Worm (Caenorhabditis elegans) whole organism, young adult: ENCODE results near the gene F48E8.3.

Source experiments
- B0035.1 ChIP-seq: sonication (generic microtip); optimal IDR thresholded peaks from 2 replicates; lab custom pipeline; 2016; ENCODE audit warnings: missing genetic modification characterization, mild to moderate bottlenecking, missing compliant biosample characterization, missing genotype, missing genetic modification reagents
- B0261.1 ChIP-seq: sonication (generic microtip); optimal IDR thresholded peaks from 2 replicates; lab custom pipeline; 2016; ENCODE audit warnings: mild to moderate bottlenecking, missing genetic modification characterization, moderate library complexity, missing compliant biosample characterization
- C06A6.2 ChIP-seq: fragments of 200-800 bp; sonication (Bioruptor generic); conservative IDR thresholded peaks from 2 replicates; pipeline ENCODE4 v1.3.6; 2022; ENCODE audit warnings: missing genetic modification characterization, missing compliant biosample characterization
- F23B12.7 ChIP-seq: sonication (generic microtip); optimal IDR thresholded peaks from 2 replicates; lab custom pipeline; 2017; ENCODE audit warnings: missing genetic modification characterization, mild to moderate bottlenecking, missing compliant biosample characterization, antibody characterized with exemption, moderate library complexity; ENCODE audit not compliant: insufficient read depth
- F33H1.4 ChIP-seq: fragments of 200-800 bp; sonication (Bioruptor generic); IDR thresholded peaks from 2 replicates; pipeline ENCODE4 v1.3.6; 2022; ENCODE audit warnings: missing genetic modification reagents, missing genetic modification characterization, missing compliant biosample characterization
- F37B4.10 ChIP-seq: fragments of 200-800 bp; sonication (Bioruptor generic); IDR thresholded peaks from 2 replicates; pipeline ENCODE4 v1.3.6; 2022; ENCODE audit warnings: missing genetic modification characterization, missing compliant biosample characterization
- F52B5.7 ChIP-seq: sonication (generic microtip); optimal IDR thresholded peaks from 2 replicates; lab custom pipeline; 2016; ENCODE audit warnings: mild to moderate bottlenecking, missing genetic modification characterization, missing compliant biosample characterization
- F55B11.4 ChIP-seq: sonication (generic microtip); optimal IDR thresholded peaks from 2 replicates; lab custom pipeline; 2016; ENCODE audit warnings: missing compliant biosample characterization, missing genetic modification characterization, borderline replicate concordance; ENCODE audit not compliant: insufficient read depth
- K11D2.4 ChIP-seq: fragments of 200-800 bp; sonication (Bioruptor generic); IDR thresholded peaks from 2 replicates; pipeline ENCODE4 v1.3.6; 2022; ENCODE audit warnings: missing genetic modification reagents, missing genetic modification characterization, missing compliant biosample characterization
- T26A5.8 ChIP-seq: sonication (generic microtip); optimal IDR thresholded peaks from 2 replicates; lab custom pipeline; 2016; ENCODE audit warnings: missing genetic modification characterization, missing compliant biosample characterization
- Y95B8A.8 ChIP-seq: fragments of 200-800 bp; sonication (Bioruptor generic); IDR thresholded peaks from 2 replicates; pipeline ENCODE4 v1.3.6; 2022; ENCODE audit warnings: missing genetic modification reagents, missing genetic modification characterization, missing compliant biosample characterization
- ama-1 ChIP-seq, 3 experiments: fragments of 150-350 bp in 1 of 3; sonication (generic microtip) in 2 of 3; optimal IDR thresholded peaks; 2 replicates each; lab custom pipeline; 2014 to 2018; ENCODE audit warnings: missing biosample characterization in 2 of 3, missing genetic modification characterization in 2 of 3, missing genetic modification reagents in 2 of 3
- aptf-3 ChIP-seq: fragments of 200-800 bp; sonication (Bioruptor generic); IDR thresholded peaks from 2 replicates; pipeline ENCODE4 v1.3.6; 2022; ENCODE audit warnings: missing genetic modification characterization, missing compliant biosample characterization
- athp-1 ChIP-seq: sonication (generic microtip); optimal IDR thresholded peaks from 2 replicates; lab custom pipeline; 2017; ENCODE audit warnings: mild to moderate bottlenecking, missing genetic modification characterization, missing compliant biosample characterization
- attf-5 ChIP-seq: fragments of 200-800 bp; sonication (Bioruptor generic); optimal IDR thresholded peaks from 2 replicates; lab custom pipeline; 2018; ENCODE audit warnings: mild to moderate bottlenecking, missing genetic modification characterization, missing compliant biosample characterization
- ceh-100 ChIP-seq: fragments of 200-800 bp; sonication (Bioruptor generic); IDR thresholded peaks from 2 replicates; pipeline ENCODE4 v1.3.6; 2022; ENCODE audit warnings: missing genetic modification reagents, missing genetic modification characterization, missing compliant biosample characterization
- chd-7 ChIP-seq: sonication (generic microtip); optimal IDR thresholded peaks from 2 replicates; lab custom pipeline; 2016; ENCODE audit warnings: mild to moderate bottlenecking, missing genetic modification characterization, moderate library complexity, missing compliant biosample characterization
- dpl-1 ChIP-seq: fragments of 150-350 bp; optimal IDR thresholded peaks from 2 replicates; lab custom pipeline; 2014; ENCODE audit warnings: missing biosample characterization, missing genetic modification reagents, missing genetic modification characterization
- egrh-3 ChIP-seq: fragments of 200-800 bp; sonication (Bioruptor generic); IDR thresholded peaks from 2 replicates; pipeline ENCODE4 v1.3.6; 2022; ENCODE audit warnings: missing genetic modification reagents, missing genetic modification characterization, missing compliant biosample characterization
- ekl-4 ChIP-seq: fragments of 200-800 bp; sonication (Bioruptor generic); IDR thresholded peaks from 2 replicates; pipeline ENCODE4 v1.3.6; 2022; ENCODE audit warnings: missing genetic modification reagents, missing genetic modification characterization, missing compliant biosample characterization
- ets-4 ChIP-seq: fragments of 200-800 bp; sonication (Bioruptor generic); optimal IDR thresholded peaks from 2 replicates; lab custom pipeline; 2018; ENCODE audit warnings: mild to moderate bottlenecking, missing genetic modification characterization, missing compliant biosample characterization
- gei-17 ChIP-seq: fragments of 200-800 bp; sonication (Bioruptor generic); optimal IDR thresholded peaks from 2 replicates; lab custom pipeline; 2018; ENCODE audit warnings: mild to moderate bottlenecking, missing genetic modification characterization, missing compliant biosample characterization
- hlh-12 ChIP-seq: sonication (generic microtip); optimal IDR thresholded peaks from 2 replicates; lab custom pipeline; 2016; ENCODE audit warnings: missing genetic modification characterization, missing compliant biosample characterization
- hmg-1.2 ChIP-seq: fragments of 200-800 bp; sonication (Bioruptor generic); IDR thresholded peaks from 2 replicates; pipeline ENCODE4 v1.3.6; 2022; ENCODE audit warnings: missing genetic modification reagents, missing genetic modification characterization, missing compliant biosample characterization
- lag-1 ChIP-seq: fragments of 200-800 bp; sonication (Bioruptor generic); IDR thresholded peaks from 2 replicates; pipeline ENCODE4 v1.3.6; 2022; ENCODE audit warnings: missing genetic modification reagents, missing genetic modification characterization, missing compliant biosample characterization
- let-526 ChIP-seq: fragments of 200-800 bp; sonication (Bioruptor generic); IDR thresholded peaks from 2 replicates; pipeline ENCODE4 v1.3.6; 2022; ENCODE audit warnings: missing genetic modification reagents, missing genetic modification characterization, missing compliant biosample characterization
- lin-26 ChIP-seq: fragments of 200-800 bp; sonication (Bioruptor generic); IDR thresholded peaks from 2 replicates; pipeline ENCODE4 v1.3.6; 2022; ENCODE audit warnings: missing genetic modification reagents, missing genetic modification characterization, missing compliant biosample characterization
- lin-35 ChIP-seq, 3 experiments: fragments of 150-350 bp in 2 of 3; sonication (generic microtip) in 1 of 3; optimal IDR thresholded peaks; 2 replicates each; lab custom pipeline; 2014 to 2018; ENCODE audit warnings: missing biosample characterization in 3 of 3, missing genetic modification characterization in 3 of 3, missing genetic modification reagents in 3 of 3
- lin-40 ChIP-seq: sonication (generic microtip); optimal IDR thresholded peaks from 2 replicates; lab custom pipeline; 2016; ENCODE audit warnings: missing genetic modification characterization, mild to moderate bottlenecking, missing compliant biosample characterization, missing genotype, missing genetic modification reagents
- lin-54 ChIP-seq: fragments of 200-800 bp; sonication (Bioruptor generic); optimal IDR thresholded peaks from 2 replicates; lab custom pipeline; 2018; ENCODE audit warnings: mild to moderate bottlenecking, missing genetic modification characterization, missing compliant biosample characterization
- lsy-27 ChIP-seq: sonication (generic microtip); optimal IDR thresholded peaks from 2 replicates; lab custom pipeline; 2017; ENCODE audit warnings: missing genetic modification characterization, mild to moderate bottlenecking, missing compliant biosample characterization, antibody characterized with exemption, missing genotype, borderline replicate concordance; ENCODE audit not compliant: insufficient read depth
- madf-10 ChIP-seq: sonication (generic microtip); optimal IDR thresholded peaks from 2 replicates; lab custom pipeline; 2016; ENCODE audit warnings: mild to moderate bottlenecking, missing genetic modification characterization, missing compliant biosample characterization
- madf-6 ChIP-seq: fragments of 200-800 bp; sonication (Bioruptor generic); IDR thresholded peaks from 2 replicates; pipeline ENCODE4 v1.3.6; 2022; ENCODE audit warnings: missing genetic modification reagents, missing genetic modification characterization, missing compliant biosample characterization
- nfya-1 ChIP-seq: sonication (generic microtip); optimal IDR thresholded peaks from 2 replicates; lab custom pipeline; 2017; ENCODE audit warnings: antibody characterized with exemption, missing compliant biosample characterization, missing genetic modification characterization, borderline replicate concordance; ENCODE audit not compliant: insufficient read depth
- nfya-2 ChIP-seq: fragments of 200-800 bp; sonication (Bioruptor generic); IDR thresholded peaks from 2 replicates; pipeline ENCODE4 v1.3.6; 2022; ENCODE audit warnings: missing genetic modification reagents, missing genetic modification characterization, missing compliant biosample characterization
- nhr-120 ChIP-seq: fragments of 200-800 bp; sonication (Bioruptor generic); IDR thresholded peaks from 2 replicates; pipeline ENCODE4 v1.3.6; 2022; ENCODE audit warnings: missing genetic modification characterization, missing compliant biosample characterization
- nhr-80 ChIP-seq: sonication (generic microtip); optimal IDR thresholded peaks from 2 replicates; lab custom pipeline; 2016; ENCODE audit warnings: missing genetic modification characterization, missing compliant biosample characterization
- rcor-1 ChIP-seq: fragments of 200-800 bp; sonication (Bioruptor generic); IDR thresholded peaks from 2 replicates; pipeline ENCODE4 v1.3.6; 2022; ENCODE audit warnings: missing genetic modification reagents, missing genetic modification characterization, missing compliant biosample characterization
- sdz-38 ChIP-seq: sonication (generic microtip); optimal IDR thresholded peaks from 2 replicates; lab custom pipeline; 2016; ENCODE audit warnings: missing genotype, missing genetic modification characterization, missing compliant biosample characterization
- snpc-4 ChIP-seq, 5 experiments: fragments of 150-350 bp in 1 of 5; sonication (generic microtip) in 4 of 5; optimal IDR thresholded peaks; 2 replicates each; lab custom pipeline; 2014 to 2018; ENCODE audit warnings: missing genetic modification characterization in 5 of 5, missing biosample characterization in 3 of 5, antibody characterized with exemption in 2 of 5, mild to moderate bottlenecking in 2 of 5, missing compliant biosample characterization in 2 of 5, missing genotype in 2 of 5, moderate library complexity in 2 of 5, missing genetic modification reagents in 1 of 5
- tbx-9 ChIP-seq: sonication (generic microtip); optimal IDR thresholded peaks from 2 replicates; lab custom pipeline; 2016; ENCODE audit warnings: borderline replicate concordance, missing genetic modification characterization, inconsistent platforms, missing compliant biosample characterization
- unc-62 ChIP-seq: fragments of 150-350 bp; optimal IDR thresholded peaks from 2 replicates; lab custom pipeline; 2014; ENCODE audit warnings: missing biosample characterization, missing genetic modification reagents, missing genetic modification characterization
- ztf-25 ChIP-seq: fragments of 200-800 bp; sonication (Bioruptor generic); IDR thresholded peaks from 2 replicates; pipeline ENCODE4 v1.3.6; 2022; ENCODE audit warnings: missing genetic modification reagents, missing genetic modification characterization, missing compliant biosample characterization
- ztf-28 ChIP-seq: fragments of 200-800 bp; sonication (Bioruptor generic); IDR thresholded peaks from 2 replicates; pipeline ENCODE4 v1.3.6; 2022; ENCODE audit warnings: missing genetic modification reagents, missing genetic modification characterization, missing compliant biosample characterization

Gene F48E8.3

ce11 chrIII:5438064-5438463, 23.1 kb upstream of the F48E8.3 start:
- TF ChIP-seq ceh-100 (GFP tag; lab: Robert Waterston, UW) (no peak), nhr-80 (tag; lab: Kevin White, UChicago) (peak; percentile 67), ztf-28 (GFP tag; lab: Robert Waterston, UW) (0 out of 2 replicates have a peak, but pooled peaks have one; percentile 4)

- no peak for TF ChIP-seq athp-1 (tag; lab: Kevin White, UChicago)
- TF ChIP-seq aptf-3 (GFP tag; lab: Robert Waterston, UW) = no peak
- no peak for TF ChIP-seq madf-10 (tag; lab: Kevin White, UChicago)
- TF ChIP-seq lin-40 (tag; lab: Kevin White, UChicago) = no peak
- TF ChIP-seq B0035.1 (tag; lab: Kevin White, UChicago) = no peak
- no peak for TF ChIP-seq attf-5
- no peak for TF ChIP-seq B0261.1
- TF ChIP-seq ceh-100 (GFP tag; lab: Robert Waterston, UW) = no peak
- no peak for TF ChIP-seq rcor-1
- TF ChIP-seq unc-62 (GFP tag; lab: Kevin White, UChicago) = no peak
- no peak for TF ChIP-seq F33H1.4 (GFP tag; lab: Robert Waterston, UW)
- TF ChIP-seq F52B5.7 (tag; lab: Kevin White, UChicago) = no peak
- no peak for TF ChIP-seq snpc-4 (GFP tag; optimal IDR thresholded peaks at IDR 0.05; lab: Kevin White, UChicago)
- TF ChIP-seq snpc-4 (tag; optimal IDR thresholded peaks at IDR 0.05; lab: Kevin White, UChicago) = no peak
- TF ChIP-seq F55B11.4 (tag; lab: Kevin White, UChicago) = no peak
- no peak for TF ChIP-seq lag-1
- no peak for TF ChIP-seq T26A5.8 (tag; lab: Kevin White, UChicago)
Measured at ce11 chrIII:5440540-5440939, 20.6 kb upstream of the F48E8.3 start, which contains the start of gene W03A5.6. TSS of gene W03A5.6 (minus strand) at chrIII:5440640.

ce11 chrIII:5442711-5443253, 18.4 kb upstream of the F48E8.3 start, which contains the start of the genes T24G10.2 and disl-2:
TSS of gene T24G10.2 (minus strand) at chrIII:5442761.
TSS of gene disl-2 (plus strand) at chrIII:5443167.
- TF ChIP-seq madf-6 (no peak), F37B4.10 (GFP tag; lab: Robert Waterston, UW) (no peak), lin-26 (no peak), lsy-27 (tag; lab: Kevin White, UChicago) (no peak), hmg-1.2 (no peak; the same call in 1 of the 2 replicates), chd-7 (tag; lab: Kevin White, UChicago) (no peak), nfya-2 (GFP tag; lab: Robert Waterston, UW) (no peak), ceh-100 (GFP tag; lab: Robert Waterston, UW) (no peak), nfya-1 (no peak), unc-62 (GFP tag; lab: Kevin White, UChicago) (no peak), madf-10 (tag; lab: Kevin White, UChicago) (no peak), F23B12.7 (tag; lab: Kevin White, UChicago) (peak; percentile 25), ztf-25 (GFP tag; lab: Robert Waterston, UW) (no peak), tbx-9 (no peak), gei-17 (GFP tag; lab: Kevin White, UChicago) (no peak), hlh-12 (no peak), B0261.1 (no peak), sdz-38 (tag; lab: Kevin White, UChicago) (no peak), Y95B8A.8 (no peak), egrh-3 (GFP tag; lab: Robert Waterston, UW) (no peak), ama-1 (optimal IDR thresholded peaks at IDR 0.05; lab: Kevin White, UChicago) (no peak), ama-1 (GFP tag; optimal IDR thresholded peaks at IDR 0.05; lab: Kevin White, UChicago) (no peak), nhr-120 (GFP tag; lab: Robert Waterston, UW) (no peak), lin-54 (peak; percentile 17), lin-35 (GFP tag; optimal IDR thresholded peaks at IDR 0.05; lab: Kevin White, UChicago) (peak in 1 of 3 experiments; percentile 27), ekl-4 (GFP tag; lab: Robert Waterston, UW) (no peak), attf-5 (peak; percentile 76), K11D2.4 (GFP tag; lab: Robert Waterston, UW) (no peak), dpl-1 (GFP tag; lab: Kevin White, UChicago) (peak; percentile 10), C06A6.2 (GFP tag; lab: Robert Waterston, UW) (no peak), ets-4 (GFP tag; lab: Kevin White, UChicago) (no peak), let-526 (GFP tag; lab: Robert Waterston, UW) (no peak)
